Fruit fly (Drosophila melanogaster) whole organism, prepupa: ENCODE results near the gene CG6184.

Experiments used
- CG10631 ChIP-seq: fragments of 200-800 bp; sonication (Bioruptor generic); optimal IDR thresholded peaks from 2 replicates; lab custom pipeline; 2016; ENCODE audit warnings: missing biosample characterization, missing genetic modification characterization
- CG10669 ChIP-seq: fragments of 200-800 bp; sonication (Bioruptor generic); optimal IDR thresholded peaks from 3 replicates; lab custom pipeline; 2018; ENCODE audit warnings: missing biosample characterization, mild to moderate bottlenecking, missing genetic modification characterization, moderate library complexity
- CG11294 ChIP-seq: fragments of 200-800 bp; sonication (Bioruptor generic); IDR thresholded peaks from 2 replicates; pipeline ENCODE4 v1.3.6; 2022; ENCODE audit warnings: missing biosample characterization, missing genetic modification characterization
- CG16779 ChIP-seq: fragments of 200-800 bp; sonication (Bioruptor generic); optimal IDR thresholded peaks from 3 replicates; lab custom pipeline; 2017; ENCODE audit warnings: missing biosample characterization, mild to moderate bottlenecking, missing genetic modification characterization
- CG6163 ChIP-seq: fragments of 200-800 bp; sonication (Bioruptor generic); IDR thresholded peaks from 3 replicates; pipeline ENCODE4 v1.3.6; 2022; ENCODE audit warnings: missing biosample characterization, missing genetic modification characterization
- CG6854 ChIP-seq: fragments of 200-800 bp; sonication (Bioruptor generic); optimal IDR thresholded peaks from 2 replicates; lab custom pipeline; 2017; ENCODE audit warnings: missing biosample characterization, mild to moderate bottlenecking, missing genetic modification characterization
- Hr39 ChIP-seq: fragments of 200-800 bp; sonication (Bioruptor generic); optimal IDR thresholded peaks from 2 replicates; lab custom pipeline; 2016; ENCODE audit warnings: missing biosample characterization, missing genetic modification characterization
- Hr4 ChIP-seq: fragments of 200-800 bp; sonication (Bioruptor generic); optimal IDR thresholded peaks from 3 replicates; lab custom pipeline; 2016; ENCODE audit warnings: missing biosample characterization, missing genetic modification characterization
- Met ChIP-seq: fragments of 200-800 bp; sonication (Bioruptor generic); optimal IDR thresholded peaks from 3 replicates; lab custom pipeline; 2016; ENCODE audit warnings: missing biosample characterization, missing genetic modification characterization
- OdsH ChIP-seq: fragments of 200-800 bp; sonication (Bioruptor generic); optimal IDR thresholded peaks from 3 replicates; lab custom pipeline; 2016; ENCODE audit warnings: missing biosample characterization, missing genetic modification characterization
- Smox ChIP-seq: fragments of 200-800 bp; sonication (Bioruptor generic); optimal IDR thresholded peaks from 3 replicates; lab custom pipeline; 2016; ENCODE audit warnings: missing biosample characterization, missing genetic modification characterization
- Sox102F ChIP-seq: fragments of 200-800 bp; sonication (Bioruptor generic); optimal IDR thresholded peaks from 2 replicates; lab custom pipeline; 2016; ENCODE audit warnings: missing biosample characterization, mild to moderate bottlenecking, missing genetic modification characterization
- eg ChIP-seq: fragments of 200-800 bp; sonication (Bioruptor generic); IDR thresholded peaks from 3 replicates; pipeline ENCODE4 v1.3.6; 2022; ENCODE audit warnings: missing biosample characterization, missing genetic modification characterization

DNA sequence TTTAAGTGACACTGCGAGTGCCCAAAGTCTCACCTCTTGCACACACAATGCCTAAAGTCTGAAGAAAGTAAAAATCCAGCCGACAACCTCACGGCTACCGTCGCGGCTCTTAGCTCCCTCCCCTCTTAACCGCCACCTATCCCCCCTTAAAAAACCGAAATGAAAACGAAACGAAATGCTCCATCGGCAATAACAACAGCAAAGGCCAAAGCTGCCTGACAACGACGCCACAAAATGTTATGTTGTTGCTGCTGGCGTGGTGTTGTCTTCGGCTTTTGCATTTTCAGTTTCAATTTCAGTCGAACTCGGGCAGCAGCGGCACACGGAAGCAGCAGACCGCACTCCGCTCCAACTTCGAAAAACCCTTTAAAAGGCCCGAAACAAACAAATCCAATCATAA, 7.0 kb upstream of the CG6184 start, which contains the start of gene CG7432:
- TF ChIP-seq OdsH (GFP tag; lab: Kevin White, UChicago) (no peak), CG11294 (GFP tag; lab: Robert Waterston, UW) (no peak), Hr4 (GFP tag; lab: Kevin White, UChicago) (no peak), CG6163 (GFP tag; lab: Robert Waterston, UW) (no peak), Smox (GFP tag; lab: Kevin White, UChicago) (no peak), Sox102F (GFP tag; lab: Kevin White, UChicago) (no peak), Hr39 (no peak), CG6854 (GFP tag; lab: Kevin White, UChicago) (no peak), CG16779 (tag; lab: Kevin White, UChicago) (no peak), Met (GFP tag; lab: Kevin White, UChicago) (no peak), CG10631 (GFP tag; lab: Kevin White, UChicago) (no peak), eg (GFP tag; lab: Robert Waterston, UW) (no peak), CG10669 (no peak)
